Worm (Caenorhabditis elegans) whole organism, L1 larva: ENCODE results near the gene arl-8.
"Not testable (repeated sequence)": the region's sequence is repeated elsewhere in the genome, so short reads cannot be mapped to it uniquely, and the experiment has no call there.

Experiments used
- C16A3.4 ChIP-seq: fragments of 150-350 bp; optimal IDR thresholded peaks from 2 replicates; lab custom pipeline; 2014; ENCODE audit warnings: missing biosample characterization, missing genetic modification characterization
- C34B4.2 ChIP-seq: sonication (generic microtip); optimal IDR thresholded peaks from 2 replicates; lab custom pipeline; 2017; ENCODE audit warnings: mild to moderate bottlenecking, missing genetic modification characterization, missing compliant biosample characterization
- F16B12.6 ChIP-seq: fragments of 150-350 bp; optimal IDR thresholded peaks from 2 replicates; lab custom pipeline; 2014; ENCODE audit warnings: missing biosample characterization, missing genetic modification characterization
- Y116A8C.19 ChIP-seq: sonication (generic microtip); optimal IDR thresholded peaks from 2 replicates; lab custom pipeline; 2016; ENCODE audit warnings: missing compliant biosample characterization, missing genetic modification characterization, borderline replicate concordance
- aha-1 ChIP-seq: fragments of 150-350 bp; optimal IDR thresholded peaks from 2 replicates; lab custom pipeline; 2014; ENCODE audit warnings: missing biosample characterization, missing genetic modification characterization
- alr-1 ChIP-seq: fragments of 200-800 bp; sonication (Bioruptor generic); optimal IDR thresholded peaks from 2 replicates; lab custom pipeline; 2018; ENCODE audit warnings: borderline replicate concordance, mild to moderate bottlenecking, missing genetic modification characterization, missing compliant biosample characterization
- aly-2 ChIP-seq: fragments of 150-350 bp; optimal IDR thresholded peaks from 2 replicates; lab custom pipeline; 2014; ENCODE audit warnings: missing biosample characterization, missing genetic modification characterization
- ceh-63 ChIP-seq: fragments of 200-800 bp; sonication (Bioruptor generic); optimal IDR thresholded peaks from 2 replicates; lab custom pipeline; 2018; ENCODE audit warnings: mild to moderate bottlenecking, missing genetic modification characterization, missing compliant biosample characterization
- ceh-8 ChIP-seq: fragments of 200-800 bp; sonication (Bioruptor generic); optimal IDR thresholded peaks from 2 replicates; lab custom pipeline; 2018; ENCODE audit warnings: mild to moderate bottlenecking, missing genetic modification characterization, moderate library complexity, missing compliant biosample characterization
- ces-1 ChIP-seq: fragments of 150-350 bp; optimal IDR thresholded peaks from 2 replicates; lab custom pipeline; 2014; ENCODE audit warnings: missing biosample characterization, missing genetic modification reagents, missing genetic modification characterization
- dpl-1 ChIP-seq, 3 experiments: fragments of 150-350 bp in 2 of 3; sonication (generic microtip) in 1 of 3; optimal IDR thresholded peaks; 2 replicates each; lab custom pipeline; 2014 to 2017; ENCODE audit warnings: missing biosample characterization in 3 of 3, missing genetic modification characterization in 3 of 3, missing genetic modification reagents in 3 of 3
- efl-1 ChIP-seq, 4 experiments: fragments of 150-350 bp; optimal IDR thresholded peaks in 3 of 4; peaks in 1 of 4; 1 replicate in 1 of 4; 2 replicates in 3 of 4; lab custom pipeline; 2014; ENCODE audit warnings: missing biosample characterization in 2 of 4, missing genetic modification characterization in 2 of 4, missing genetic modification reagents in 2 of 4
- elt-3 ChIP-seq, 6 experiments: fragments of 150-350 bp in 1 of 6; sonication (generic microtip); optimal IDR thresholded peaks; 2 replicates each; lab custom pipeline; 2017 to 2018; ENCODE audit warnings: missing biosample characterization in 6 of 6, missing genetic modification characterization in 6 of 6, inconsistent platforms in 1 of 6
- fkh-8 ChIP-seq: sonication (generic microtip); optimal IDR thresholded peaks from 2 replicates; lab custom pipeline; 2016; ENCODE audit warnings: mild to moderate bottlenecking, missing genetic modification characterization, missing compliant biosample characterization
- fos-1 ChIP-seq: fragments of 150-350 bp; optimal IDR thresholded peaks from 2 replicates; lab custom pipeline; 2014; ENCODE audit warnings: missing biosample characterization, missing genetic modification characterization
- hlh-4 ChIP-seq: sonication (generic microtip); optimal IDR thresholded peaks from 2 replicates; lab custom pipeline; 2016; ENCODE audit warnings: mild to moderate bottlenecking, missing genetic modification characterization, missing compliant biosample characterization
- hpl-2 ChIP-seq: fragments of 150-350 bp; optimal IDR thresholded peaks from 2 replicates; lab custom pipeline; 2014; ENCODE audit warnings: missing biosample characterization, missing genetic modification reagents, missing genetic modification characterization
- irx-1 ChIP-seq: sonication (generic microtip); optimal IDR thresholded peaks from 2 replicates; lab custom pipeline; 2016; ENCODE audit warnings: missing genetic modification characterization, missing compliant biosample characterization
- lin-14 ChIP-seq: fragments of 200-800 bp; sonication (Bioruptor generic); optimal IDR thresholded peaks from 2 replicates; lab custom pipeline; 2018; ENCODE audit warnings: mild to moderate bottlenecking, missing genetic modification characterization, moderate library complexity, missing compliant biosample characterization
- lin-35 ChIP-seq, 2 experiments: fragments of 150-350 bp; optimal IDR thresholded peaks; 2 replicates each; lab custom pipeline; 2014; ENCODE audit warnings: missing biosample characterization in 2 of 2, missing genetic modification characterization in 2 of 2, missing genetic modification reagents in 2 of 2
- lir-3 ChIP-seq: sonication (generic microtip); optimal IDR thresholded peaks from 2 replicates; lab custom pipeline; 2016; ENCODE audit warnings: mild to moderate bottlenecking, missing genetic modification characterization, moderate library complexity, missing compliant biosample characterization; ENCODE audit not compliant: poor library complexity
- mdl-1 ChIP-seq, 2 experiments: fragments of 150-350 bp; optimal IDR thresholded peaks; 2 replicates each; lab custom pipeline; 2014 to 2017; ENCODE audit warnings: missing biosample characterization in 2 of 2, missing genetic modification characterization in 2 of 2, inconsistent platforms in 1 of 2
- mef-2 ChIP-seq: fragments of 150-350 bp; optimal IDR thresholded peaks from 2 replicates; lab custom pipeline; 2014; ENCODE audit warnings: missing biosample characterization, missing genetic modification characterization
- nhr-12 ChIP-seq: sonication (generic microtip); optimal IDR thresholded peaks from 2 replicates; lab custom pipeline; 2017; ENCODE audit warnings: missing biosample characterization, missing genetic modification characterization
- nhr-20 ChIP-seq: sonication (generic microtip); optimal IDR thresholded peaks from 2 replicates; lab custom pipeline; 2016; ENCODE audit warnings: mild to moderate bottlenecking, missing genetic modification characterization, missing compliant biosample characterization
- nhr-237 ChIP-seq: fragments of 150-350 bp; optimal IDR thresholded peaks from 2 replicates; lab custom pipeline; 2014; ENCODE audit warnings: missing biosample characterization, missing genetic modification characterization
- nhr-71 ChIP-seq: sonication (generic microtip); optimal IDR thresholded peaks from 2 replicates; lab custom pipeline; 2016; ENCODE audit warnings: mild to moderate bottlenecking, missing genetic modification characterization, moderate library complexity, missing compliant biosample characterization
- nhr-77 ChIP-seq: fragments of 150-350 bp; optimal IDR thresholded peaks from 2 replicates; lab custom pipeline; 2014; ENCODE audit warnings: missing biosample characterization, missing genetic modification characterization
- nhr-85 ChIP-seq: sonication (generic microtip); peaks from one replicate; lab custom pipeline; 2016; ENCODE audit warnings: missing genetic modification characterization, inconsistent platforms, missing compliant biosample characterization
- nhr-90 ChIP-seq: sonication (generic microtip); optimal IDR thresholded peaks from 2 replicates; lab custom pipeline; 2016; ENCODE audit warnings: mild to moderate bottlenecking, missing genetic modification characterization, missing compliant biosample characterization; ENCODE audit not compliant: poor library complexity
- pax-3 ChIP-seq: fragments of 200-800 bp; sonication (Bioruptor generic); optimal IDR thresholded peaks from 2 replicates; lab custom pipeline; 2018; ENCODE audit warnings: mild to moderate bottlenecking, missing genetic modification characterization, moderate library complexity, missing compliant biosample characterization
- pqm-1 ChIP-seq: sonication (generic microtip); optimal IDR thresholded peaks from 3 replicates; lab custom pipeline; 2017; ENCODE audit warnings: missing biosample characterization, missing genetic modification characterization
- rnt-1 ChIP-seq: sonication (generic microtip); optimal IDR thresholded peaks from 2 replicates; lab custom pipeline; 2016; ENCODE audit warnings: mild to moderate bottlenecking, missing genetic modification characterization, moderate library complexity, missing compliant biosample characterization
- snpc-4 ChIP-seq: fragments of 150-350 bp; optimal IDR thresholded peaks from 2 replicates; lab custom pipeline; 2014; ENCODE audit warnings: missing biosample characterization, missing genetic modification characterization
- snu-23 ChIP-seq: sonication (generic microtip); optimal IDR thresholded peaks from 2 replicates; lab custom pipeline; 2016; ENCODE audit warnings: missing genetic modification characterization, missing compliant biosample characterization
- sptf-1 ChIP-seq: fragments of 150-350 bp; optimal IDR thresholded peaks from 2 replicates; lab custom pipeline; 2014; ENCODE audit warnings: missing biosample characterization, missing genetic modification characterization
- swsn-7 ChIP-seq: sonication (generic microtip); optimal IDR thresholded peaks from 2 replicates; lab custom pipeline; 2016; ENCODE audit warnings: missing genetic modification characterization, missing compliant biosample characterization
- tlp-1 ChIP-seq: fragments of 150-350 bp; optimal IDR thresholded peaks from 2 replicates; lab custom pipeline; 2014; ENCODE audit warnings: missing biosample characterization, missing genetic modification characterization
- unc-130 ChIP-seq: fragments of 150-350 bp; optimal IDR thresholded peaks from 2 replicates; lab custom pipeline; 2017; ENCODE audit warnings: missing biosample characterization, missing genetic modification characterization, inconsistent platforms
- unc-86 ChIP-seq: sonication (generic microtip); optimal IDR thresholded peaks from 2 replicates; lab custom pipeline; 2016; ENCODE audit warnings: missing genetic modification characterization, missing compliant biosample characterization
- zag-1 ChIP-seq: fragments of 150-350 bp; optimal IDR thresholded peaks from 2 replicates; lab custom pipeline; 2014; ENCODE audit warnings: missing biosample characterization, missing genetic modification characterization
- zip-4 ChIP-seq: fragments of 200-800 bp; sonication (Bioruptor generic); optimal IDR thresholded peaks from 2 replicates; lab custom pipeline; 2018; ENCODE audit warnings: mild to moderate bottlenecking, missing genetic modification characterization, moderate library complexity, missing compliant biosample characterization
- ztf-11 ChIP-seq, 2 experiments: sonication (generic microtip); optimal IDR thresholded peaks; 2 replicates each; lab custom pipeline; 2016 to 2017; ENCODE audit warnings: missing genetic modification characterization in 2 of 2, missing biosample characterization in 1 of 2, missing compliant biosample characterization in 1 of 2

The arl-8 gene

ce11 chrIV:14838095-14838494 is 40.1 kb downstream of the arl-8 start (continued):
- peak; percentile 84 for TF ChIP-seq irx-1 (tag; lab: Kevin White, UChicago)
- TF ChIP-seq ces-1: no peak
- peak; percentile 96 for TF ChIP-seq snu-23
- TF ChIP-seq F16B12.6 (tag; lab: Kevin White, UChicago): no peak
- no peak for TF ChIP-seq unc-130
- peak; percentile 51 for TF ChIP-seq hpl-2 (GFP tag; lab: Kevin White, UChicago)
- no peak for TF ChIP-seq ceh-8
- TF ChIP-seq aha-1 (tag; lab: Kevin White, UChicago): no peak
- TF ChIP-seq efl-1 (optimal IDR thresholded peaks at IDR 0.05; lab: Kevin White, UChicago): peak; percentile 73 to 78
- peak; percentile 39 to 93 for TF ChIP-seq efl-1 (GFP tag; optimal IDR thresholded peaks at IDR 0.05 in 1 of 2; lab: Kevin White, UChicago)
- peak; percentile 49 for TF ChIP-seq fkh-8 (tag; lab: Kevin White, UChicago)
- peak; percentile 92 for TF ChIP-seq swsn-7 (tag; lab: Kevin White, UChicago)
- TF ChIP-seq zag-1: peak; percentile 49
- TF ChIP-seq pax-3 (tag; lab: Kevin White, UChicago): no peak
- TF ChIP-seq lin-35 (GFP tag; optimal IDR thresholded peaks at IDR 0.05; lab: Kevin White, UChicago): peak; percentile 54 to 83
- TF ChIP-seq Y116A8C.19 (tag; lab: Kevin White, UChicago): no peak
- no peak for TF ChIP-seq nhr-12 (tag; lab: Kevin White, UChicago)
- TF ChIP-seq mdl-1 (tag; optimal IDR thresholded peaks at IDR 0.05; lab: Kevin White, UChicago): peak in 1 of 2 experiments; percentile 40
- peak; percentile 64 for TF ChIP-seq fos-1 (tag; lab: Kevin White, UChicago)
- peak; percentile 82 for TF ChIP-seq rnt-1
- TF ChIP-seq nhr-71 (tag; lab: Kevin White, UChicago): peak; percentile 93
- TF ChIP-seq lir-3: peak; percentile 64
- peak; percentile 75 for TF ChIP-seq C16A3.4 (tag; lab: Kevin White, UChicago)
- TF ChIP-seq elt-3 (tag; optimal IDR thresholded peaks at IDR 0.05; lab: Kevin White, UChicago): peak in 2 of 6 experiments; percentile 72 to 74
- peak; percentile 55 for TF ChIP-seq nhr-77 (tag; lab: Kevin White, UChicago)
- TF ChIP-seq nhr-237 (tag; lab: Kevin White, UChicago): no peak
- TF ChIP-seq lin-14 (GFP tag; lab: Kevin White, UChicago): peak; percentile 92
- TF ChIP-seq nhr-85 (tag; lab: Kevin White, UChicago): peak; percentile 97
- peak in 1 of 2 experiments; percentile 85 for TF ChIP-seq ztf-11 (tag; optimal IDR thresholded peaks at IDR 0.05; lab: Kevin White, UChicago)
- TF ChIP-seq nhr-90 (tag; lab: Kevin White, UChicago): peak; percentile 93
- no peak for TF ChIP-seq ceh-63 (GFP tag; lab: Kevin White, UChicago)
- TF ChIP-seq snpc-4 (tag; lab: Kevin White, UChicago): peak; percentile 55
- peak; percentile 1 for TF ChIP-seq hlh-4 (tag; lab: Kevin White, UChicago)
- no peak for TF ChIP-seq pqm-1 (tag; lab: Kevin White, UChicago)
- TF ChIP-seq aly-2 (tag; lab: Kevin White, UChicago): peak; percentile 81
- TF ChIP-seq dpl-1 (GFP tag; optimal IDR thresholded peaks at IDR 0.05; lab: Kevin White, UChicago): peak; percentile 60 to 61 (median 60)
- no peak for TF ChIP-seq C34B4.2 (tag; lab: Kevin White, UChicago)
- peak; percentile 88 for TF ChIP-seq nhr-20 (tag; lab: Kevin White, UChicago)
- TF ChIP-seq zip-4: peak; percentile 58
- TF ChIP-seq alr-1 (tag; lab: Kevin White, UChicago): no peak
- peak; percentile 58 for TF ChIP-seq unc-86 (tag; lab: Kevin White, UChicago)
- no peak for TF ChIP-seq sptf-1 (tag; lab: Kevin White, UChicago)
- TF ChIP-seq, all 84 proteins: peak for 52

ce11 chrIV:14843062-14843461 is 45.1 kb downstream of the arl-8 start, which contains the start of gene Y57G11C.20:
Gene Y57G11C.20, plus strand, starts transcription at chrIV:14843362.
- TF ChIP-seq tlp-1 (tag; lab: Kevin White, UChicago); mef-2 (tag; lab: Kevin White, UChicago); lin-14 (GFP tag; lab: Kevin White, UChicago): not testable (repeated sequence)
